Fruit fly (Drosophila melanogaster): ENCODE results near the gene mRpL21.

The mRpL21 gene

DNA sequence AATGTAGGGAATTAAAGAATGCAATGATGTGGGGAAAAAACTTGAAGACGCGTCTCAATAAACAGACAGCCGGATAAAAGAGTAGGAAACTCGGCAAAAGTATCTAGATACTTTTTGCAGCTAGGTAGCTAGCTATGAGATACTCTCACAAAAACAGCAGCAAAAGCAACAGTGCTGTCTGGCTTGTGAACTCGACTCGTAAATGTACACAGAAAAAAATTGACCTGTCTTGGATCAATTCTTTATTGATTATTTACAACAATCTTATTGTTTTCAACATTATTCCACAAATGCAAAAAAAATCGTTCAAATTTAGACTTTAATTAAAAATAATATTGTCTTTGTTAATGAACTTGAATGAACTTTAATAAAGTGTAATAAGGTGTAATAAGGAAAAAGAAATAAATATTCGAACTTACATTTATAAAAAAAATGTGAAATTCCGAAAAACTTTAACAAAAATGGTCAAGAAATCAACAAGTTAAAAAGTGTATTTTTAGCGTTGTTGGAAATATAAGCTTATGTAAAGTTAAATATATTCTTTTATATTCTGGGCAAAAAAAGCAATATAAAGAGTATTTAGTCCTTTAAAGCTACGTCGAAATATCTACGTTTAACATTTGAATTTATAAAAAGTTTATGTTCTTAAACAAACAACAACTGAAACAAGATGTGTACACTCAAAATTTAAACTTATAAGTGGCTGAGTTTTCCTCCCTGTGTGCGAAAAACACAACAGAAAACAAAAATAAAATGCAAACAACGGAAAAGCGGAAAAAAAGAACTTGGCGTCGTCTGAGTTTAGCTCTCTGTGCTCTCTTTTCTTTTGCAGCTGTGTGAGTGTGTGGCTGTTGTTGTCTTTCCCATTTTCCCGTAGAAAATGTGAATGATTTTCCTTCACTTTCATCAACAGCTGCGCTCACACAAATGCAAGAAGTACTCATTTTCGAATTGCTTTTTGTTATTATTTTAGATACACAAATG lies 20.8 kb downstream of the mRpL21 start (continued):
- TF ChIP-seq CG8281 (tag; optimal IDR thresholded peaks at IDR 0.05) (no peak), bsh (GFP tag; optimal IDR thresholded peaks at IDR 0.05) (peak; percentile 33 to 74), CoRest (tag; optimal IDR thresholded peaks at IDR 0.05) (peak; percentile 11), Doc2 (GFP tag; IDR thresholded peaks at IDR 0.05) (no peak), Chrac-16 (GFP tag; optimal IDR thresholded peaks at IDR 0.05) (no peak), Dip2 (GFP tag; IDR thresholded peaks at IDR 0.05) (no peak), sens (GFP tag) (peak; percentile 75), CG2678 (tag; optimal IDR thresholded peaks at IDR 0.05) (peak; percentile 33), Blimp-1 (GFP tag; optimal IDR thresholded peaks at IDR 0.05) (peak; percentile 22), CG13287 (GFP tag; IDR thresholded peaks at IDR 0.05; ENCODE audit: partially characterized antibody) (no peak), CG6765 (GFP tag; optimal IDR thresholded peaks at IDR 0.05) (no peak), CG4360 (GFP tag; IDR thresholded peaks at IDR 0.05) (peak; percentile 58; the same call in 1 of the 2 replicates), CG13296 (GFP tag; optimal IDR thresholded peaks at IDR 0.05) (no peak), CG2120 (GFP tag; optimal IDR thresholded peaks at IDR 0.05) (no peak), Mrtf (GFP tag; IDR thresholded peaks at IDR 0.05) (no peak), Hmr (GFP tag; optimal IDR thresholded peaks at IDR 0.05) (no peak), Drgx (GFP tag; IDR thresholded peaks at IDR 0.05) (peak; percentile 74), btn (GFP tag; optimal IDR thresholded peaks at IDR 0.05) (no peak), twi (tag; optimal IDR thresholded peaks at IDR 0.05) (no peak), inv (GFP tag; IDR thresholded peaks at IDR 0.05; ENCODE audit: partially characterized antibody) (no peak), CG7745 (tag; optimal IDR thresholded peaks at IDR 0.05) (no peak), Side (GFP tag; optimal IDR thresholded peaks at IDR 0.05) (no peak), CG12942 (GFP tag; optimal IDR thresholded peaks at IDR 0.05) (no peak), scrt (GFP tag; optimal IDR thresholded peaks at IDR 0.05) (no peak), crc (GFP tag; optimal IDR thresholded peaks at IDR 0.05) (no peak), CG11504 (tag; optimal IDR thresholded peaks at IDR 0.05) (peak; percentile 22), Kr (GFP tag; optimal IDR thresholded peaks at IDR 0.05) (no peak), phol (tag; optimal IDR thresholded peaks at IDR 0.05) (peak; percentile 34), ranshi (GFP tag; IDR thresholded peaks at IDR 0.05) (0 out of 2 replicates have a peak, but pooled peaks have one; percentile 12), Abd-B (GFP tag; optimal IDR thresholded peaks at IDR 0.05) (peak; percentile 23), Trl (optimal IDR thresholded peaks at IDR 0.05) (peak; percentile 30 to 35), Trl (GFP tag; optimal IDR thresholded peaks at IDR 0.05) (no peak), Jarid2 (GFP tag; optimal IDR thresholded peaks at IDR 0.05) (no peak), ham (GFP tag; IDR thresholded peaks at IDR 0.05) (no peak), CG17361 (GFP tag; IDR thresholded peaks at IDR 0.05) (peak; percentile 65; the same call in 2 of the 3 replicates), nau (GFP tag; optimal IDR thresholded peaks at IDR 0.05) (no peak), eve (GFP tag; optimal IDR thresholded peaks at IDR 0.05) (peak in 1 of 2 experiments; percentile 52), hbn (GFP tag; IDR thresholded peaks at IDR 0.05; ENCODE audit: partially characterized antibody) (no peak), Lpt (GFP tag; optimal IDR thresholded peaks at IDR 0.05) (no peak), Bteb2 (GFP tag; optimal IDR thresholded peaks at IDR 0.05) (no peak), cas (GFP tag; IDR thresholded peaks at IDR 0.05) (no peak), CG7839 (tag; optimal IDR thresholded peaks at IDR 0.05) (peak; percentile 25), hth (optimal IDR thresholded peaks at IDR 0.05) (no peak), grau (tag; optimal IDR thresholded peaks at IDR 0.05) (peak; percentile 3), CTCF (GFP tag; optimal IDR thresholded peaks at IDR 0.05) (no peak), CG3281 (GFP tag; optimal IDR thresholded peaks at IDR 0.05) (no peak), CG8388 (GFP tag; optimal IDR thresholded peaks at IDR 0.05) (peak; percentile 13), CG4707 (GFP tag; optimal IDR thresholded peaks at IDR 0.05) (no peak), CG11695 (GFP tag; IDR thresholded peaks at IDR 0.05) (0 out of 3 replicates have a peak, but pooled peaks have one; percentile 8)
